Fruit fly (Drosophila melanogaster) whole organism: ENCODE measurements around the gene AdamTS-A.

Experiments
- CG8478 ChIP-seq: fragments of >200 bp; optimal IDR thresholded peaks from 2 replicates; lab custom pipeline; 2018; ENCODE audit warnings: inconsistent platforms
- Dll ChIP-seq: fragments of >200 bp; optimal IDR thresholded peaks from 2 replicates; lab custom pipeline; 2017
- EcR ChIP-seq, 2 experiments: fragments of >200 bp; optimal IDR thresholded peaks; 2 replicates each; lab custom pipeline; 2017; ENCODE audit warnings: missing biosample characterization in 2 of 2, missing genetic modification characterization in 2 of 2, missing genetic modification reagents in 2 of 2
- pan ChIP-seq: fragments of >200 bp; optimal IDR thresholded peaks from 2 replicates; lab custom pipeline; 2017
- psq ChIP-seq: fragments of >200 bp; optimal IDR thresholded peaks from 2 replicates; lab custom pipeline; 2017
- usp ChIP-seq: fragments of >200 bp; optimal IDR thresholded peaks from 2 replicates; lab custom pipeline; 2017; ENCODE audit warnings: missing biosample characterization, missing genetic modification characterization, mixed read lengths

DNA sequence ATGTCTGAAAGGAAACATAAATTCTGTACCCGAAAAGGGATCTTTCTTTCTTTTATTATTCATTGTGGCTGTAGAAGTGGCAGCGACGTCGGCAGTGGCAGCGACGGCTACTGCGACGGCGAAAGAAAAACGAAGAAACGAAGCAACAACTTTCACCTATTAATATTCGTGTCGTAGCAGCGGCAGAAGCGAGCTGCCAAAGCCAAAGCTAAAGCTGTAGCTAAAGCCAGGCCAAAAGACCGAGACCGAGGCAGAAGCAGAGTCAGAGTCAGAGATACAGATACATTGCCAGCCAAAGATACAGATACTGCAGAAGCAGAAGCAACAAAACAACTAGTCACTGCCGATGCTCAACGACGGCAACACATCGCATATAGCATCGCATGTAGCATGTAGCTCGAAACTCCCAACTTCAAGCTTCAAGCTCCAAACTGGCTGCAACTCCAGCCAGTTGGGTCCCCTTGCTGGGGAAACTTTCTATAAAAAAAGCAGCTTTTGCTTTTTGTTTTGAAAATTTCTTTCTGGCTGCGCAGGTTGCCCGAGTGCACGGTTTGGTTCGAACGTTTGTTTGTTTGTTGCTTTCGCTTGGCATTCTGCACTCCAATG is 42.5 kb downstream of the AdamTS-A start:
- no peak for TF ChIP-seq Dll (lab: Kevin White, UChicago)
- no peak for TF ChIP-seq EcR (GFP tag; optimal IDR thresholded peaks at IDR 0.05; lab: Kevin White, UChicago)
- TF ChIP-seq psq (lab: Kevin White, UChicago), result no peak
- TF ChIP-seq CG8478 (lab: Kevin White, UChicago), result no peak
- no peak for TF ChIP-seq pan (lab: Kevin White, UChicago)
- TF ChIP-seq usp (GFP tag; lab: Kevin White, UChicago), result no peak
